Worm (Caenorhabditis elegans) whole organism, mixed stage, embryonic: ENCODE data around the gene R09E10.13.

ENCODE experiments used
- M03D4.4 ChIP-seq: sonication (generic microtip); optimal IDR thresholded peaks from 2 replicates; lab custom pipeline; 2017; ENCODE audit warnings: mild to moderate bottlenecking, missing genetic modification characterization, missing compliant biosample characterization
- bed-3 ChIP-seq: fragments of 200-800 bp; sonication (Bioruptor generic); optimal IDR thresholded peaks from 3 replicates; lab custom pipeline; 2018; ENCODE audit warnings: mild to moderate bottlenecking, missing genetic modification characterization, moderate library complexity, missing compliant biosample characterization
- blmp-1 ChIP-seq: fragments of 150-350 bp; optimal IDR thresholded peaks from 2 replicates; lab custom pipeline; 2014; ENCODE audit warnings: missing biosample characterization, missing genetic modification characterization
- ceh-39 ChIP-seq: fragments of 150-350 bp; optimal IDR thresholded peaks from 2 replicates; lab custom pipeline; 2014; ENCODE audit warnings: missing biosample characterization, missing genetic modification characterization
- ceh-43 ChIP-seq: fragments of 200-800 bp; sonication (Bioruptor generic); optimal IDR thresholded peaks from 2 replicates; lab custom pipeline; 2018; ENCODE audit warnings: mild to moderate bottlenecking, missing genetic modification characterization, moderate library complexity, missing compliant biosample characterization
- ceh-83 ChIP-seq: fragments of 200-800 bp; sonication (Bioruptor generic); optimal IDR thresholded peaks from 2 replicates; lab custom pipeline; 2018; ENCODE audit warnings: mild to moderate bottlenecking, missing genetic modification characterization, missing compliant biosample characterization
- ces-1 ChIP-seq: fragments of 150-350 bp; optimal IDR thresholded peaks from 2 replicates; lab custom pipeline; 2014; ENCODE audit warnings: missing biosample characterization, missing genetic modification reagents, missing genetic modification characterization
- cnd-1 ChIP-seq: fragments of 200-800 bp; sonication (Bioruptor generic); optimal IDR thresholded peaks from 2 replicates; lab custom pipeline; 2018; ENCODE audit warnings: mild to moderate bottlenecking, missing genetic modification characterization, missing compliant biosample characterization
- drap-1 ChIP-seq: fragments of 200-800 bp; sonication (Bioruptor generic); optimal IDR thresholded peaks from 3 replicates; lab custom pipeline; 2018; ENCODE audit warnings: mild to moderate bottlenecking, missing genetic modification characterization, missing compliant biosample characterization
- elt-3 ChIP-seq: fragments of 150-350 bp; optimal IDR thresholded peaks from 2 replicates; lab custom pipeline; 2014; ENCODE audit warnings: missing biosample characterization, missing genetic modification characterization
- flh-1 ChIP-seq: fragments of 200-800 bp; sonication (Bioruptor generic); optimal IDR thresholded peaks from 2 replicates; lab custom pipeline; 2018; ENCODE audit warnings: mild to moderate bottlenecking, missing genetic modification characterization, moderate library complexity, missing compliant biosample characterization
- ham-2 ChIP-seq: fragments of 200-800 bp; sonication (Bioruptor generic); optimal IDR thresholded peaks from 2 replicates; lab custom pipeline; 2018; ENCODE audit warnings: mild to moderate bottlenecking, missing genetic modification characterization, missing compliant biosample characterization
- hlh-1 ChIP-seq: fragments of 150-350 bp; optimal IDR thresholded peaks from 2 replicates; lab custom pipeline; 2014; ENCODE audit warnings: missing biosample characterization, missing genetic modification reagents, missing genetic modification characterization
- lin-13 ChIP-seq: fragments of 150-350 bp; optimal IDR thresholded peaks from 2 replicates; lab custom pipeline; 2014; ENCODE audit warnings: missing biosample characterization, missing genetic modification characterization
- lin-32 ChIP-seq: fragments of 200-800 bp; sonication (Bioruptor generic); optimal IDR thresholded peaks from 2 replicates; lab custom pipeline; 2018; ENCODE audit warnings: mild to moderate bottlenecking, missing genetic modification characterization, missing compliant biosample characterization
- lsy-2 ChIP-seq: fragments of 150-350 bp; optimal IDR thresholded peaks from 2 replicates; lab custom pipeline; 2014; ENCODE audit warnings: missing biosample characterization, missing genetic modification characterization
- mab-5 ChIP-seq: fragments of 150-350 bp; optimal IDR thresholded peaks from 2 replicates; lab custom pipeline; 2014; ENCODE audit warnings: missing biosample characterization, missing genetic modification characterization
- mep-1 ChIP-seq: fragments of 150-350 bp; optimal IDR thresholded peaks from 2 replicates; lab custom pipeline; 2017; ENCODE audit warnings: missing biosample characterization, missing genetic modification reagents, missing genetic modification characterization, inconsistent platforms
- mls-2 ChIP-seq: sonication (generic microtip); optimal IDR thresholded peaks from 2 replicates; lab custom pipeline; 2016; ENCODE audit warnings: mild to moderate bottlenecking, missing genetic modification characterization, moderate library complexity, missing compliant biosample characterization
- nhr-12 ChIP-seq: fragments of 150-350 bp; optimal IDR thresholded peaks from 2 replicates; lab custom pipeline; 2014; ENCODE audit warnings: missing biosample characterization, missing genetic modification characterization
- nhr-2 ChIP-seq: fragments of 150-350 bp; optimal IDR thresholded peaks from 2 replicates; lab custom pipeline; 2014; ENCODE audit warnings: missing biosample characterization, missing genetic modification characterization
- nhr-237 ChIP-seq: fragments of 150-350 bp; optimal IDR thresholded peaks from 2 replicates; lab custom pipeline; 2014; ENCODE audit warnings: missing biosample characterization, missing genetic modification characterization
- nhr-28 ChIP-seq: fragments of 150-350 bp; optimal IDR thresholded peaks from 2 replicates; lab custom pipeline; 2014; ENCODE audit warnings: missing biosample characterization, missing genetic modification characterization
- nhr-76 ChIP-seq: sonication (generic microtip); optimal IDR thresholded peaks from 2 replicates; lab custom pipeline; 2017; ENCODE audit warnings: missing biosample characterization, missing genetic modification characterization
- pha-4 ChIP-seq: fragments of 150-350 bp; optimal IDR thresholded peaks from 2 replicates; lab custom pipeline; 2018; ENCODE audit warnings: missing biosample characterization, missing genetic modification reagents, missing genetic modification characterization
- sem-2 ChIP-seq: fragments of 200-800 bp; sonication (Bioruptor generic); optimal IDR thresholded peaks from 2 replicates; lab custom pipeline; 2018; ENCODE audit warnings: mild to moderate bottlenecking, missing genetic modification characterization, missing compliant biosample characterization
- snpc-4 ChIP-seq: fragments of 150-350 bp; optimal IDR thresholded peaks from 2 replicates; lab custom pipeline; 2014; ENCODE audit warnings: missing biosample characterization, missing genetic modification characterization
- tbx-8 ChIP-seq: fragments of 200-800 bp; sonication (Bioruptor generic); optimal IDR thresholded peaks from 2 replicates; lab custom pipeline; 2018; ENCODE audit warnings: mild to moderate bottlenecking, missing genetic modification characterization, moderate library complexity, missing compliant biosample characterization
- unc-120 ChIP-seq: sonication (generic microtip); optimal IDR thresholded peaks from 2 replicates; lab custom pipeline; 2017; ENCODE audit warnings: missing genetic modification characterization, missing compliant biosample characterization; ENCODE audit not compliant: poor library complexity, severe bottlenecking
- zip-8 ChIP-seq: fragments of 150-350 bp; optimal IDR thresholded peaks from 2 replicates; lab custom pipeline; 2014; ENCODE audit warnings: missing biosample characterization, missing genetic modification characterization
- ztf-11 ChIP-seq: fragments of 150-350 bp; optimal IDR thresholded peaks from 2 replicates; lab custom pipeline; 2014; ENCODE audit warnings: missing biosample characterization, missing genetic modification characterization

The R09E10.13 gene

ce11 chrIV:10281482-10281881, 13.5 kb downstream of the R09E10.13 start, which contains the start of gene thk-1:
Gene thk-1, minus strand, starts transcription at chrIV:10281582.
- TF ChIP-seq blmp-1 (tag; lab: Kevin White, UChicago), result no peak
- TF ChIP-seq elt-3 (tag; lab: Kevin White, UChicago), result no peak

DNA sequence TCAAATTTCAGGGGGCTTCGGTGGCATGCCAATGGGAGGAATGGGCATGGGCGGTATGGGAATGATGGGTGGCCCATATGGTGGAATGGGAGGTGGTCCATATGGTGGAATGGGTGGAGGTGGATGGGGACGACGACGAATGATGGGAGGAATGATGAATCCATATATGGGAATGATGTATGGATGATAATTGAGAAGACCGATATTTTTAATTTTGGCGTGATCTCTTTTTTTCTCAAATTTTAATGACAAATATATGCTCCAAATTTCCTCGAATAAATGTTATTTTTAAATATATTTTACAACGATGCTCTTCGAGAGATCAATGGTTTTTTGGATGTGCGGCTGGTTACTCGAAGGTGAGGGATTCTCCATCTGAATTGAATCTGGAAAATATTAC, 17.2 kb downstream of the R09E10.13 start, which contains the start of gene Y43C5A.4:
TSS of gene Y43C5A.4 (plus strand) at position 301 of the 400 bp plus-strand sequence.
- TF ChIP-seq lsy-2, result no peak
- TF ChIP-seq nhr-76 (tag; lab: Kevin White, UChicago), result no peak
- TF ChIP-seq pha-4 (tag; lab: Kevin White, UChicago), result no peak
- TF ChIP-seq hlh-1, result no peak
- TF ChIP-seq ham-2 (GFP tag; lab: Kevin White, UChicago), result no peak
- TF ChIP-seq mab-5, result no peak
- no peak for TF ChIP-seq snpc-4 (tag; lab: Kevin White, UChicago)
- no peak for TF ChIP-seq lin-32
- no peak for TF ChIP-seq ztf-11 (tag; lab: Kevin White, UChicago)
- TF ChIP-seq cnd-1, result no peak

- TF ChIP-seq cnd-1 (no peak), drap-1 (GFP tag; lab: Kevin White, UChicago) (no peak), bed-3 (GFP tag; lab: Kevin White, UChicago) (no peak), ceh-83 (no peak), ceh-39 (tag; lab: Kevin White, UChicago) (no peak), snpc-4 (tag; lab: Kevin White, UChicago) (no peak), ztf-11 (tag; lab: Kevin White, UChicago) (no peak), tbx-8 (GFP tag; lab: Kevin White, UChicago) (no peak), lin-13 (tag; lab: Kevin White, UChicago) (no peak), sem-2 (GFP tag; lab: Kevin White, UChicago) (no peak)
Measured at ce11 chrIV:10276960-10277359, 18.0 kb downstream of the R09E10.13 start, which contains the start of gene Y43C5A.7. Gene Y43C5A.7, plus strand, starts transcription at chrIV:10277260.

DNA sequence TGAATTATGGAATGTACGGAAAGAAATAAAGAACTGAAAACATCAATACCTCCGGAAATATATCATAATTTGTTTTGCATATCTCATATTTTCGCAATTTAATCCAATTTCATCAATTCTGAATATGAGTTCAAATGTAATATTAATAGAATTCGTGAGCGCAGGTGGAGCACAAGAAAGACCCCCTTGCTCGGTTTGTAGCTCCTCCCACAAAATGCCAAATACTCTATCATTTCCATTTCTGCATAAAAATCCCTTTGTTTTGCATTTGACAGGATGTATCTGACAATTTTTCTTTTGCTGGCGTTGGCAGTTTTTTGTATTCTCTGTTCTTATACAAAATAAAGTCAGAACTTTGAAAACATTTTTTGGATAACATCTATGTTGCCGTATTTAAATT, 19.9 kb downstream of the R09E10.13 start:
- TF ChIP-seq ceh-83 (no peak), M03D4.4 (tag; lab: Kevin White, UChicago) (no peak), sem-2 (GFP tag; lab: Kevin White, UChicago) (no peak), lin-32 (no peak), nhr-237 (no peak), ztf-11 (tag; lab: Kevin White, UChicago) (no peak), mep-1 (tag; lab: Kevin White, UChicago) (no peak), mab-5 (no peak), unc-120 (no peak), nhr-28 (tag; lab: Kevin White, UChicago) (no peak), ham-2 (GFP tag; lab: Kevin White, UChicago) (no peak), bed-3 (GFP tag; lab: Kevin White, UChicago) (no peak)
- TF ChIP-seq, all 35 proteins: peak for 0

DNA sequence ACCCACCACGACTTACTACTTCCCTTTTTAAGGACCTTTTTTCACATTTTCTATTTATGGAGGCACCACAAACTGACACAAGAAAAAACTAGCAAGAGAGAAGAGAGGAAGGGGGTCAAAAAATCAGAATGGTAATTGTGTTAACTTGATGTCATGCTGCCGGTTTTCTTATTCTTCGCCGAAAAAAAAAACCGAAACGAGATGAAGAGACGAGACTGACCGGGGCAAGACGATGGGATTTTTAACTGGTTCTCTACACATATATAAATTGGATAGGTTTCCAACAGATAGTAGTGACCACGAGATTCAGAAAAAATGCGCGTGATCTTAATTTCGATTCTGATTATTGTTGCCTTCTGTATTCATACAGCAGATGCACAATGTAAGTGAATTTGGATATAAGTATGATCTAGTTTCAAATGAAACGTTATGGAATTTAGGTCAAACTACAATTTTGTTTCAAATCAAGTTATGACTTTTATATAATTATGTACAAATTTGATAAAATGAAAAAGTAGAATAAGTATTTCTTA, 21.1 kb downstream of the R09E10.13 start, which contains the start of gene Y43C5A.3:
TSS of gene Y43C5A.3 (plus strand) at position 256 of the 533 bp plus-strand sequence.
- TF ChIP-seq tbx-8 (GFP tag; lab: Kevin White, UChicago), result no peak
- TF ChIP-seq hlh-1, result no peak
- TF ChIP-seq mab-5, result no peak
- TF ChIP-seq ztf-11 (tag; lab: Kevin White, UChicago), result no peak
- TF ChIP-seq mls-2, result no peak
- TF ChIP-seq nhr-2 (tag; lab: Kevin White, UChicago), result no peak
- TF ChIP-seq nhr-237, result no peak
- TF ChIP-seq ces-1 (GFP tag; lab: Kevin White, UChicago), result no peak
- TF ChIP-seq zip-8 (tag; lab: Kevin White, UChicago), result no peak
- TF ChIP-seq lin-32, result no peak
- TF ChIP-seq elt-3 (tag; lab: Kevin White, UChicago), result no peak
- TF ChIP-seq ceh-39 (tag; lab: Kevin White, UChicago), result no peak

DNA sequence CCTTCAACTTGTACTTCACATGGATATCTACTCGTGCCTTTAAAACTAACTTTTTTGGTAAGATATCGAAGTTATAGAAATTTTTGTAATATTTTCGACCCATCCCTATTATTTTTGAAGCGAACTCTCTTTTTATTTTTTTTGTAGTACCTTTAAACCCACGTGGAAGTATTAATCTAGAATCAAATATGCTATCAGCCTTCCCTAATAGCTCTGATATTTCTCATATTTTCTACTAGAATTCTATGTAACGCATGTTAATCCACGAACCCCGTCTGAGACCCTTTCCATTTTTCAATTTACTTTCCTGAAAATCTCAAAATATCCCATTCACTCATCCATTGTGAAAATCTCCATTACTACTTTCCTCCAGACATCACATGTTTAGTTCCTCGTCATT, 21.6 kb downstream of the R09E10.13 start:
- TF ChIP-seq ceh-39 (tag; lab: Kevin White, UChicago), result no peak
- TF ChIP-seq M03D4.4 (tag; lab: Kevin White, UChicago), result no peak
- TF ChIP-seq flh-1, result no peak
- no peak for TF ChIP-seq snpc-4 (tag; lab: Kevin White, UChicago)
- TF ChIP-seq pha-4 (tag; lab: Kevin White, UChicago), result no peak
- TF ChIP-seq nhr-76 (tag; lab: Kevin White, UChicago), result no peak
- TF ChIP-seq ceh-43, result no peak
- TF ChIP-seq ces-1 (GFP tag; lab: Kevin White, UChicago), result no peak
- TF ChIP-seq bed-3 (GFP tag; lab: Kevin White, UChicago), result no peak
- TF ChIP-seq mab-5, result no peak
- TF ChIP-seq lin-13 (tag; lab: Kevin White, UChicago), result no peak
- no peak for TF ChIP-seq elt-3 (tag; lab: Kevin White, UChicago)
- TF ChIP-seq mep-1 (tag; lab: Kevin White, UChicago), result no peak
- TF ChIP-seq lsy-2, result no peak
- TF ChIP-seq sem-2 (GFP tag; lab: Kevin White, UChicago), result no peak
- no peak for TF ChIP-seq mls-2
- TF ChIP-seq nhr-12 (tag; lab: Kevin White, UChicago), result no peak
- TF ChIP-seq tbx-8 (GFP tag; lab: Kevin White, UChicago), result no peak
